Worm (Caenorhabditis elegans) whole organism, L1 larva: ENCODE results near the gene zig-2.

Experiments used
- C04F5.9 ChIP-seq: sonication (generic microtip); optimal IDR thresholded peaks from 2 replicates; lab custom pipeline; 2016; ENCODE audit warnings: missing genetic modification characterization, missing compliant biosample characterization
- F16B12.6 ChIP-seq: fragments of 150-350 bp; optimal IDR thresholded peaks from 2 replicates; lab custom pipeline; 2014; ENCODE audit warnings: missing biosample characterization, missing genetic modification characterization
- aly-2 ChIP-seq: fragments of 150-350 bp; optimal IDR thresholded peaks from 2 replicates; lab custom pipeline; 2014; ENCODE audit warnings: missing biosample characterization, missing genetic modification characterization
- blmp-1 ChIP-seq: fragments of 150-350 bp; optimal IDR thresholded peaks from 2 replicates; lab custom pipeline; 2014; ENCODE audit warnings: missing biosample characterization, missing genetic modification characterization
- ceh-63 ChIP-seq: fragments of 200-800 bp; sonication (Bioruptor generic); optimal IDR thresholded peaks from 2 replicates; lab custom pipeline; 2018; ENCODE audit warnings: mild to moderate bottlenecking, missing genetic modification characterization, missing compliant biosample characterization
- ceh-88 ChIP-seq: fragments of 200-800 bp; sonication (Bioruptor generic); IDR thresholded peaks from 2 replicates; pipeline ENCODE4 v1.3.6; 2022; ENCODE audit warnings: missing genetic modification characterization, missing compliant biosample characterization
- ces-1 ChIP-seq: fragments of 150-350 bp; optimal IDR thresholded peaks from 2 replicates; lab custom pipeline; 2014; ENCODE audit warnings: missing biosample characterization, missing genetic modification reagents, missing genetic modification characterization
- dpl-1 ChIP-seq, 3 experiments: fragments of 150-350 bp in 2 of 3; sonication (generic microtip) in 1 of 3; optimal IDR thresholded peaks; 2 replicates each; lab custom pipeline; 2014 to 2017; ENCODE audit warnings: missing biosample characterization in 3 of 3, missing genetic modification characterization in 3 of 3, missing genetic modification reagents in 3 of 3
- dsc-1 ChIP-seq: sonication (generic microtip); optimal IDR thresholded peaks from 2 replicates; lab custom pipeline; 2016; ENCODE audit warnings: mild to moderate bottlenecking, missing genetic modification characterization, missing compliant biosample characterization
- egl-13 ChIP-seq: sonication (generic microtip); optimal IDR thresholded peaks from 2 replicates; lab custom pipeline; 2016; ENCODE audit warnings: missing genotype, missing genetic modification reagents, missing genetic modification characterization, missing compliant biosample characterization
- egl-27 ChIP-seq, 2 experiments: fragments of 150-350 bp in 1 of 2; sonication (generic microtip); optimal IDR thresholded peaks; 3 replicates each; lab custom pipeline; 2017 to 2018; ENCODE audit warnings: missing biosample characterization in 2 of 2, missing genetic modification characterization in 2 of 2, missing genetic modification reagents in 2 of 2
- elt-2 ChIP-seq: sonication (generic microtip); optimal IDR thresholded peaks from 2 replicates; lab custom pipeline; 2016; ENCODE audit warnings: missing genetic modification characterization, mild to moderate bottlenecking, inconsistent platforms, missing compliant biosample characterization, missing genetic modification reagents
- fkh-4 ChIP-seq: sonication (generic microtip); optimal IDR thresholded peaks from 2 replicates; lab custom pipeline; 2016; ENCODE audit warnings: missing compliant biosample characterization, missing genetic modification characterization, borderline replicate concordance
- fkh-8 ChIP-seq: sonication (generic microtip); optimal IDR thresholded peaks from 2 replicates; lab custom pipeline; 2016; ENCODE audit warnings: mild to moderate bottlenecking, missing genetic modification characterization, missing compliant biosample characterization
- fos-1 ChIP-seq: fragments of 150-350 bp; optimal IDR thresholded peaks from 2 replicates; lab custom pipeline; 2014; ENCODE audit warnings: missing biosample characterization, missing genetic modification characterization
- grh-1 ChIP-seq: fragments of 200-800 bp; sonication (Bioruptor generic); IDR thresholded peaks from 2 replicates; pipeline ENCODE4 v1.3.6; 2022; ENCODE audit warnings: missing genetic modification reagents, missing genetic modification characterization, missing compliant biosample characterization
- hlh-17 ChIP-seq: fragments of 200-800 bp; sonication (Bioruptor generic); optimal IDR thresholded peaks from 2 replicates; lab custom pipeline; 2018; ENCODE audit warnings: missing genetic modification characterization, mild to moderate bottlenecking, missing compliant biosample characterization, moderate library complexity, borderline replicate concordance
- hlh-4 ChIP-seq: sonication (generic microtip); optimal IDR thresholded peaks from 2 replicates; lab custom pipeline; 2016; ENCODE audit warnings: mild to moderate bottlenecking, missing genetic modification characterization, missing compliant biosample characterization
- hpl-2 ChIP-seq: fragments of 150-350 bp; optimal IDR thresholded peaks from 2 replicates; lab custom pipeline; 2014; ENCODE audit warnings: missing biosample characterization, missing genetic modification reagents, missing genetic modification characterization
- jun-1 ChIP-seq: fragments of 150-350 bp; optimal IDR thresholded peaks from 2 replicates; lab custom pipeline; 2014; ENCODE audit warnings: missing biosample characterization, missing genetic modification reagents, missing genetic modification characterization
- lin-14 ChIP-seq: fragments of 200-800 bp; sonication (Bioruptor generic); optimal IDR thresholded peaks from 2 replicates; lab custom pipeline; 2018; ENCODE audit warnings: mild to moderate bottlenecking, missing genetic modification characterization, moderate library complexity, missing compliant biosample characterization
- lin-15B ChIP-seq: fragments of 150-350 bp; sonication (generic microtip); optimal IDR thresholded peaks from 3 replicates; lab custom pipeline; 2014; ENCODE audit warnings: missing biosample characterization, missing genetic modification characterization
- lin-35 ChIP-seq, 2 experiments: fragments of 150-350 bp; optimal IDR thresholded peaks; 2 replicates each; lab custom pipeline; 2014; ENCODE audit warnings: missing biosample characterization in 2 of 2, missing genetic modification characterization in 2 of 2, missing genetic modification reagents in 2 of 2
- mef-2 ChIP-seq: fragments of 150-350 bp; optimal IDR thresholded peaks from 2 replicates; lab custom pipeline; 2014; ENCODE audit warnings: missing biosample characterization, missing genetic modification characterization
- mep-1 ChIP-seq: fragments of 150-350 bp; optimal IDR thresholded peaks from 2 replicates; lab custom pipeline; 2014; ENCODE audit warnings: missing biosample characterization, missing genetic modification characterization
- nhr-12 ChIP-seq: sonication (generic microtip); optimal IDR thresholded peaks from 2 replicates; lab custom pipeline; 2017; ENCODE audit warnings: missing biosample characterization, missing genetic modification characterization
- nhr-19 ChIP-seq: fragments of 200-800 bp; sonication (Bioruptor generic); conservative IDR thresholded peaks from 2 replicates; pipeline ENCODE4 v1.3.6; 2022; ENCODE audit warnings: missing genetic modification characterization, missing compliant biosample characterization
- nhr-47 ChIP-seq: sonication (generic microtip); optimal IDR thresholded peaks from 2 replicates; lab custom pipeline; 2016; ENCODE audit warnings: mild to moderate bottlenecking, missing genetic modification characterization, moderate library complexity, missing compliant biosample characterization
- nhr-71 ChIP-seq: sonication (generic microtip); optimal IDR thresholded peaks from 2 replicates; lab custom pipeline; 2016; ENCODE audit warnings: mild to moderate bottlenecking, missing genetic modification characterization, moderate library complexity, missing compliant biosample characterization
- nhr-84 ChIP-seq: sonication (generic microtip); optimal IDR thresholded peaks from 2 replicates; lab custom pipeline; 2017; ENCODE audit warnings: missing biosample characterization, missing genetic modification characterization
- nhr-85 ChIP-seq: sonication (generic microtip); peaks from one replicate; lab custom pipeline; 2016; ENCODE audit warnings: missing genetic modification characterization, inconsistent platforms, missing compliant biosample characterization
- nhr-90 ChIP-seq: sonication (generic microtip); optimal IDR thresholded peaks from 2 replicates; lab custom pipeline; 2016; ENCODE audit warnings: mild to moderate bottlenecking, missing genetic modification characterization, missing compliant biosample characterization; ENCODE audit not compliant: poor library complexity
- pag-3 ChIP-seq: sonication (generic microtip); optimal IDR thresholded peaks from 2 replicates; lab custom pipeline; 2017; ENCODE audit warnings: missing genetic modification characterization, mild to moderate bottlenecking, missing compliant biosample characterization, antibody characterized with exemption, borderline replicate concordance; ENCODE audit not compliant: insufficient read depth
- pax-3 ChIP-seq: fragments of 200-800 bp; sonication (Bioruptor generic); optimal IDR thresholded peaks from 2 replicates; lab custom pipeline; 2018; ENCODE audit warnings: mild to moderate bottlenecking, missing genetic modification characterization, moderate library complexity, missing compliant biosample characterization
- rnt-1 ChIP-seq: sonication (generic microtip); optimal IDR thresholded peaks from 2 replicates; lab custom pipeline; 2016; ENCODE audit warnings: mild to moderate bottlenecking, missing genetic modification characterization, moderate library complexity, missing compliant biosample characterization
- snpc-4 ChIP-seq: fragments of 150-350 bp; optimal IDR thresholded peaks from 2 replicates; lab custom pipeline; 2014; ENCODE audit warnings: missing biosample characterization, missing genetic modification characterization
- snu-23 ChIP-seq: sonication (generic microtip); optimal IDR thresholded peaks from 2 replicates; lab custom pipeline; 2016; ENCODE audit warnings: missing genetic modification characterization, missing compliant biosample characterization
- sox-4 ChIP-seq: sonication (generic microtip); optimal IDR thresholded peaks from 2 replicates; lab custom pipeline; 2016; ENCODE audit warnings: missing genetic modification characterization, missing compliant biosample characterization
- swsn-7 ChIP-seq: sonication (generic microtip); optimal IDR thresholded peaks from 2 replicates; lab custom pipeline; 2016; ENCODE audit warnings: missing genetic modification characterization, missing compliant biosample characterization
- tbx-2 ChIP-seq: sonication (generic microtip); optimal IDR thresholded peaks from 2 replicates; lab custom pipeline; 2016; ENCODE audit warnings: missing genetic modification characterization, missing compliant biosample characterization
- tlp-1 ChIP-seq: fragments of 150-350 bp; optimal IDR thresholded peaks from 2 replicates; lab custom pipeline; 2014; ENCODE audit warnings: missing biosample characterization, missing genetic modification characterization
- unc-62 ChIP-seq: fragments of 150-350 bp; optimal IDR thresholded peaks from 2 replicates; lab custom pipeline; 2014; ENCODE audit warnings: missing biosample characterization, missing genetic modification reagents, missing genetic modification characterization
- vab-15 ChIP-seq: sonication (generic microtip); optimal IDR thresholded peaks from 2 replicates; lab custom pipeline; 2017; ENCODE audit warnings: missing genotype, mild to moderate bottlenecking, missing genetic modification characterization, missing compliant biosample characterization
- zag-1 ChIP-seq: fragments of 150-350 bp; optimal IDR thresholded peaks from 2 replicates; lab custom pipeline; 2014; ENCODE audit warnings: missing biosample characterization, missing genetic modification characterization
- zip-4 ChIP-seq: fragments of 200-800 bp; sonication (Bioruptor generic); optimal IDR thresholded peaks from 2 replicates; lab custom pipeline; 2018; ENCODE audit warnings: mild to moderate bottlenecking, missing genetic modification characterization, moderate library complexity, missing compliant biosample characterization

Gene zig-2

DNA sequence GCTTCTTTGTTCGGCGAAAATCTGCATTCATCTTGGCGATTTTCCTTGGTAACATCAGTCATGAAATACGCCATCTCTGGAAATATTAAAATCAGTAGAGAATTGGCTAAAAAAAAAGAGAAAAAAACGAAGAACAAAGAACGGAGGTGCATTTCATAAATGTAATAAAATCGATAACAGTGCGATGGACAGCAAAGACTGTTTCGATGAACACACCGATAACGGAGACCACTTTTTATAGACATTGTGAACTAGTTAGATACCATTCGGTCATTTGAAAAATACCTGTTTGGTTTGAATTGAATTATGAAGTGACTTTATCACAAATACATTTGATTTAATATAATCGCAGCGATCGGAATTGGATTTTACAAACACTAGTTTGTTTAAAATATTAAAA lies 11.6 kb upstream of the zig-2 start, which contains the start of gene F42F12.4:
TSS of gene F42F12.4 (minus strand) at position 76 of the 400 bp plus-strand sequence.
- TF ChIP-seq fkh-4 = no peak
- no peak for TF ChIP-seq tlp-1 (tag; lab: Kevin White, UChicago)
- TF ChIP-seq mef-2 (tag; lab: Kevin White, UChicago) = no peak
- no peak for TF ChIP-seq nhr-71 (tag; lab: Kevin White, UChicago)
- no peak for TF ChIP-seq aly-2 (tag; lab: Kevin White, UChicago)
- TF ChIP-seq zag-1 (tag; lab: Kevin White, UChicago) = no peak
- TF ChIP-seq nhr-85 (tag; lab: Kevin White, UChicago) = peak; percentile 51
- TF ChIP-seq nhr-12 (tag; lab: Kevin White, UChicago) = no peak

DNA sequence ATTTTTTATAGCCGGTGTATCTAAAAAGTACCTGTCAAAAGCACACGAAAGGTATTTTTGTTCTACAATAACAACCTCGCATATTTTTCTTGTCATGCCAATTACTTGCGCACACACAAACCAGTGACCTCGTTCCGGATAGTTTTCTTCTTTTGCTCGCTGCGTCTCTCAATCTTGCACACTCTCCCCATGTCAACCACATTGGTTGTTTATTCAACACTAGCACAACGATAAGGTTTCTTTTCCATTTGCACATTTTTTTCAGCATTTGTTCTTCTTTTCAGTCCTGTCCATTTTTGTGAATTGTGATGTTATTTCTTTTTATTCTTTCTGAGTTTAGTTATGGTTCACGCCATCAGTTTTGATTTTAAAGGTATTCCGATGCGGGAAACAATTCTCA lies 9.0 kb upstream of the zig-2 start, which contains the start of gene F42F12.3:
TSS of gene F42F12.3 (plus strand) at position 372 of the 400 bp plus-strand sequence.
- TF ChIP-seq lin-14 (GFP tag; lab: Kevin White, UChicago) = peak; percentile 28
- no peak for TF ChIP-seq zip-4 (GFP tag; lab: Kevin White, UChicago)

- no peak for TF ChIP-seq blmp-1 (tag; lab: Kevin White, UChicago)
- TF ChIP-seq vab-15 (tag; lab: Kevin White, UChicago) = no peak
- no peak for TF ChIP-seq mep-1 (tag; lab: Kevin White, UChicago)
- TF ChIP-seq unc-62 (GFP tag; lab: Kevin White, UChicago) = no peak
- no peak for TF ChIP-seq tbx-2 (tag; lab: Kevin White, UChicago)
- no peak for TF ChIP-seq ces-1 (GFP tag; lab: Kevin White, UChicago)
- TF ChIP-seq lin-15B (tag; lab: Kevin White, UChicago) = no peak
- TF ChIP-seq nhr-84 = no peak
- no peak for TF ChIP-seq ceh-88 (GFP tag; lab: Robert Waterston, UW)
- no peak for TF ChIP-seq grh-1
- no peak for TF ChIP-seq snpc-4 (tag; lab: Kevin White, UChicago)
- no peak for TF ChIP-seq hlh-4 (tag; lab: Kevin White, UChicago)
- no peak for TF ChIP-seq dpl-1 (GFP tag; optimal IDR thresholded peaks at IDR 0.05; lab: Kevin White, UChicago)
- TF ChIP-seq, all 84 proteins: peak for 0
These were observed 7.1 kb upstream of the zig-2 start, which contains the start of gene F42F12.14 for ce11 chrX:12348329-12348728. F42F12.14 (plus strand) TSS chrX:12348629.

DNA sequence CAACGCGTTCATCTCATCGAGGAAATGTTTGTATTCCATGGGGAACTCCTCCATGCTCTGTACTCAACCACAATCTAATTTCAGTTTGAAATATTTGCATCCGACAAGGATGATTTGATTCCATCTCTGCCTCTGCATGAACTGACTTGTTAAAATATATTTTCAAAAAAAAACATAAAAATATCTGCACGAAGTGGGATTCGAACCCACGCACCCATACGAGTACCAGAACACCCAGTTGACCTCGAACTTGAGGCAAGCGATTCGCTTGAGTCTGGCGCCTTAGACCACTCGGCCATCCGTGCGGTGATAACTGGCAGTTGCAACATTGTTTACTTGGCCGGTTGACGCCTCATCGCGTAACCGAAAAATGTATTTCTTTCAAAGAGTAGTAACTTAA lies 6.6 kb upstream of the zig-2 start:
- TF ChIP-seq nhr-19 (GFP tag; lab: Robert Waterston, UW) (peak; percentile 69), nhr-90 (tag; lab: Kevin White, UChicago) (peak; percentile 58), swsn-7 (peak; percentile 22), F16B12.6 (tag; lab: Kevin White, UChicago) (no peak), elt-2 (no peak), aly-2 (tag; lab: Kevin White, UChicago) (no peak), dsc-1 (tag; lab: Kevin White, UChicago) (no peak), fkh-8 (tag; lab: Kevin White, UChicago) (no peak), ceh-63 (no peak), egl-27 (tag; optimal IDR thresholded peaks at IDR 0.05; lab: Kevin White, UChicago) (no peak), tlp-1 (tag; lab: Kevin White, UChicago) (no peak), C04F5.9 (tag; lab: Kevin White, UChicago) (no peak), lin-14 (GFP tag; lab: Kevin White, UChicago) (peak; percentile 36), lin-35 (GFP tag; optimal IDR thresholded peaks at IDR 0.05; lab: Kevin White, UChicago) (peak in 1 of 2 experiments; percentile 74), unc-62 (GFP tag; lab: Kevin White, UChicago) (no peak), fkh-4 (no peak), mep-1 (tag; lab: Kevin White, UChicago) (peak; percentile 41), egl-13 (tag; lab: Kevin White, UChicago) (no peak), hlh-17 (GFP tag; lab: Kevin White, UChicago) (no peak), hpl-2 (GFP tag; lab: Kevin White, UChicago) (no peak), sox-4 (tag; lab: Kevin White, UChicago) (no peak), pax-3 (tag; lab: Kevin White, UChicago) (no peak), snu-23 (GFP tag; lab: Kevin White, UChicago) (peak; percentile 72), zag-1 (tag; lab: Kevin White, UChicago) (no peak), fos-1 (peak; percentile 6), nhr-47 (tag; lab: Kevin White, UChicago) (peak; percentile 35), rnt-1 (tag; lab: Kevin White, UChicago) (peak; percentile 65), jun-1 (tag; lab: Kevin White, UChicago) (no peak), pag-3 (tag; lab: Kevin White, UChicago) (no peak), vab-15 (tag; lab: Kevin White, UChicago) (no peak)
